Worm (Caenorhabditis elegans) whole organism, early embryonic: ENCODE results near the gene T22B2.2.

Experiments used
- B0310.2 ChIP-seq: sonication (generic microtip); optimal IDR thresholded peaks from 2 replicates; lab custom pipeline; 2016; ENCODE audit warnings: mild to moderate bottlenecking, missing genetic modification characterization, missing compliant biosample characterization
- F13C5.2 ChIP-seq: sonication (generic microtip); optimal IDR thresholded peaks from 2 replicates; lab custom pipeline; 2017; ENCODE audit warnings: mild to moderate bottlenecking, missing genetic modification characterization, inconsistent platforms, missing compliant biosample characterization
- aly-1 ChIP-seq: sonication (generic microtip); optimal IDR thresholded peaks from 2 replicates; lab custom pipeline; 2016; ENCODE audit warnings: missing genetic modification characterization, missing compliant biosample characterization
- ama-1 ChIP-seq: fragments of 150-350 bp; optimal IDR thresholded peaks from 2 replicates; lab custom pipeline; 2014
- ceh-13 ChIP-seq: fragments of 200-800 bp; sonication (Bioruptor generic); optimal IDR thresholded peaks from 2 replicates; lab custom pipeline; 2018; ENCODE audit warnings: mild to moderate bottlenecking, missing genetic modification characterization, missing compliant biosample characterization
- ceh-36 ChIP-seq: sonication (generic microtip); optimal IDR thresholded peaks from 2 replicates; lab custom pipeline; 2016; ENCODE audit warnings: missing genetic modification characterization, inconsistent platforms, missing compliant biosample characterization
- ets-7 ChIP-seq: sonication (generic microtip); optimal IDR thresholded peaks from 2 replicates; lab custom pipeline; 2016; ENCODE audit warnings: missing genotype, missing genetic modification characterization, missing compliant biosample characterization
- flt-1 ChIP-seq: fragments of 200-800 bp; sonication (Bioruptor generic); IDR thresholded peaks from 2 replicates; pipeline ENCODE4 v1.3.6; 2022; ENCODE audit warnings: missing genetic modification characterization, missing compliant biosample characterization
- hmbx-1 ChIP-seq: sonication (generic microtip); optimal IDR thresholded peaks from 2 replicates; lab custom pipeline; 2016; ENCODE audit warnings: mild to moderate bottlenecking, missing genetic modification characterization, missing compliant biosample characterization
- hmg-4 ChIP-seq: fragments of 200-800 bp; sonication (Bioruptor generic); optimal IDR thresholded peaks from 2 replicates; lab custom pipeline; 2018; ENCODE audit warnings: mild to moderate bottlenecking, missing genetic modification characterization, missing compliant biosample characterization
- hnd-1 ChIP-seq: sonication (generic microtip); optimal IDR thresholded peaks from 2 replicates; lab custom pipeline; 2016; ENCODE audit warnings: missing genetic modification characterization, missing compliant biosample characterization
- pes-1 ChIP-seq: fragments of 200-800 bp; sonication (Bioruptor generic); IDR thresholded peaks from 2 replicates; pipeline ENCODE4 v1.3.6; 2022; ENCODE audit warnings: missing genetic modification reagents, missing genetic modification characterization, missing compliant biosample characterization
- scrt-1 ChIP-seq: fragments of 200-800 bp; sonication (Bioruptor generic); IDR thresholded peaks from 2 replicates; pipeline ENCODE4 v1.3.6; 2022; ENCODE audit warnings: missing genetic modification characterization, missing compliant biosample characterization
- sea-1 ChIP-seq: fragments of 200-800 bp; sonication (Bioruptor generic); conservative IDR thresholded peaks from 2 replicates; pipeline ENCODE4 v1.3.6; 2022; ENCODE audit warnings: missing genetic modification characterization, missing compliant biosample characterization
- tbx-11 ChIP-seq: fragments of 200-800 bp; sonication (Bioruptor generic); IDR thresholded peaks from 2 replicates; pipeline ENCODE4 v1.3.6; 2022; ENCODE audit warnings: missing genetic modification characterization, missing compliant biosample characterization
- tbx-37 ChIP-seq: fragments of 200-800 bp; sonication (Bioruptor generic); conservative IDR thresholded peaks from 2 replicates; pipeline ENCODE4 v1.3.6; 2022; ENCODE audit warnings: missing genetic modification reagents, missing genetic modification characterization, missing compliant biosample characterization
- tra-4 ChIP-seq: sonication (generic microtip); optimal IDR thresholded peaks from 2 replicates; lab custom pipeline; 2017; ENCODE audit warnings: missing genetic modification characterization, missing compliant biosample characterization

T22B2.2 gene

DNA sequence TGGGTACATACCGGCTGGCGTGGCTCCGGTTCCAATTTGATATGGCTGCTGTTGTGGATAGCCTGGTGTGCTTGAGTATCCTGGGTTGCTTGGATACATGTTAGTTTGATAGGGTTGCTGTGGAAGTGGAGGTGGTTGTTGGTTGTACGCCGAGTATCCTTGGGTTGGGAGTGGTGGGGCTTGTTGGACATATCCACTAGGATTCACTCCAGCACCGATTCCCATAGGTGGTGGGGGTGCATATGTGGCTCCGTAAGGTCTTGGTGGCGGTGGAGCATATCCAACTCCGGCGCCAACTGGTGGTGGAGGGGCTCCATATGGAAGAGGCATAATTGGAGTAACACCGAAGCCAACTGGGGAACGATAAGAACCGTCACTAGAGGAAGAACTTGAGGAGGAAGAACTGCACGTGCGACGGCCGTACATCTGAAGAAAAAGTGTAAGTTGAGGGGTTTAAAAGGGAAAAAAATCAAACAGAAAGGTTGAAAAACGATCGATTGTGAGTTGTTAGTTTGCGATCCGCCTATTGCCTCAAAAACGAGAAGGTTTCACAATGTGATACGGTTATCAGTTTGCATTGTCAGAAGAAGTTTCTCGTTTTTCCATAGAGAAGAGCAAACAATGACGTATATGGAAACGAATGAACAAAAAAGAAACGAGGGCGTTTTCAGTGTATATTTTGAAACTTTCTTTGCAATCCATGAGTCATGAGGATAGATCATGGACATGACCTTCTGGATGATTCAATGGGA lies 48.2 kb downstream of the T22B2.2 start, which contains the start of gene C16B8.3:
C16B8.3 (minus strand) TSS at position 426 of the 752 bp plus-strand sequence.
- TF ChIP-seq flt-1: no peak
- TF ChIP-seq sea-1: no peak
- no peak for TF ChIP-seq pes-1 (GFP tag; lab: Robert Waterston, UW)
- TF ChIP-seq tbx-11: no peak
- TF ChIP-seq tra-4: no peak
- TF ChIP-seq hmg-4 (GFP tag; lab: Kevin White, UChicago): no peak
- TF ChIP-seq ceh-36 (tag; lab: Kevin White, UChicago): no peak
- no peak for TF ChIP-seq ceh-13 (GFP tag; lab: Kevin White, UChicago)
- TF ChIP-seq aly-1 (tag; lab: Kevin White, UChicago): no peak
- TF ChIP-seq hnd-1 (tag; lab: Kevin White, UChicago): no peak

DNA sequence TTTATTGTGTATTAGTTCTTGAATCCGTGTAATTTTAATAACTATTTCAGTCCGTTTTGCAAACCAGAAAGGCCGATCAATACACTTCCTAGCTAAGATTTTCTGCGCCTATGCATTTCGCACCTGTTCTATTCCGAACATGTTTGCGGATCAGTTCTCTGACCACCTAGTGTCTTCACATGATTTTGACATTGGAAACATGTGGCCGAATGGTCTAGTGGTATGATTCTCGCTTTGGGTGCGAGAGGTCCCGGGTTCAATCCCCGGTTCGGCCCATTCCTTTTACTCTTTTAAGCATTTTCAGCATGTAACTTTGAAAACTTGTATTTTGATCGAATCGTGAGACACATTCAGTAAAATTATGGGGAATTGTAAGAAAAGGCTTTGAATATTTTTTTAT lies 49.2 kb downstream of the T22B2.2 start:
- peak; percentile 84 for TF ChIP-seq scrt-1
- peak; percentile 80 for TF ChIP-seq sea-1
- TF ChIP-seq tbx-11: peak; percentile 80
- peak; percentile 31 for TF ChIP-seq ceh-13 (GFP tag; lab: Kevin White, UChicago)
- TF ChIP-seq flt-1: peak; percentile 81
- no peak for TF ChIP-seq hnd-1 (tag; lab: Kevin White, UChicago)
- no peak for TF ChIP-seq B0310.2 (tag; lab: Kevin White, UChicago)
- peak; percentile 87 for TF ChIP-seq pes-1 (GFP tag; lab: Robert Waterston, UW)
- peak; percentile 84 for TF ChIP-seq tbx-37
- peak; percentile 56 for TF ChIP-seq ceh-36 (tag; lab: Kevin White, UChicago)
- no peak for TF ChIP-seq hmbx-1

DNA sequence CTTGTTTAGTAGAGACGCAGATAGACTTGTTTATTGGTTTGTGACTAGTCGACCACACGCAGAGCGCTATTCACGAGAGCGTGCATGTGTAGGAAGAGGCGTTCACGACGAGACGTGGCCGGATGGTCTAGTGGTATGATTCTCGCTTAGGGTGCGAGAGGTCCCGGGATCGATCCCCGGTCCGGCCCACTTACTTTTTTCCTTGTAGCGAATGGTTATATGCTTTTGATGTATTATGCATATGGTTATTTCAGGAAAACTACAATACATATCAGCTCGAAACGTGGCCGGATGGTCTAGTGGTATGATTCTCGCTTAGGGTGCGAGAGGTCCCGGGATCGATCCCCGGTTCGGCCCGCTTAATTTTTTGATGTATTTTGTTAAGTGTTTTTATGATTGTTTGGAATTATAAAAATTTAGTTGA lies 49.8 kb downstream of the T22B2.2 start:
- TF ChIP-seq ceh-13 (GFP tag; lab: Kevin White, UChicago) (peak; percentile 69), ama-1 (lab: Kevin White, UChicago) (peak; percentile 72), B0310.2 (tag; lab: Kevin White, UChicago) (peak; percentile 83), ets-7 (peak; percentile 85), ceh-36 (tag; lab: Kevin White, UChicago) (peak; percentile 90), flt-1 (peak; percentile 96), tra-4 (peak; percentile 71), tbx-11 (peak; percentile 96), F13C5.2 (tag; lab: Kevin White, UChicago) (peak; percentile 95), pes-1 (GFP tag; lab: Robert Waterston, UW) (peak; percentile 96), hmbx-1 (peak; percentile 77), hmg-4 (GFP tag; lab: Kevin White, UChicago) (peak; percentile 97), aly-1 (tag; lab: Kevin White, UChicago) (peak; percentile 92), scrt-1 (peak; percentile 90), tbx-37 (peak; percentile 89), sea-1 (peak; percentile 94), hnd-1 (tag; lab: Kevin White, UChicago) (peak; percentile 80)

DNA sequence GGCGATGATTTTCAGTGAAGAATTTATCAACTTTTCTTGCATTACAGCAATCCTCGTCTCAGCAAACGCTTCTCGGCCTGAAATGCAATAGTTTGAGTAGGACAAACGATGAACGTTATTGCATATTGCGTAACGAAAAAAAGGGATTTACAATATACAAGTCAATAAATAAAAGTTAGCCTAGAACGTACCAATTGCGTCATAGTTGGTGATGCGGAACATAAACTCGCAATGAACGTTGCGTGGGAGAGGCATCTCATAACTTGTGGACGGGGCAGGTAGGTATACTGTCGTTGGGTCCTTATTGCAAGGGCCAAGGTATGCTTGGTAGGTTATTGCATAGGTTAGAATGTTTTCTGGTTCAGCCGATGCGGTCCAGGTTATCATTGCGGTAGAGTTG lies 50.6 kb downstream of the T22B2.2 start:
- TF ChIP-seq scrt-1: no peak
- TF ChIP-seq tbx-11: no peak
- no peak for TF ChIP-seq ama-1 (lab: Kevin White, UChicago)
- no peak for TF ChIP-seq tbx-37
- no peak for TF ChIP-seq ceh-36 (tag; lab: Kevin White, UChicago)
- no peak for TF ChIP-seq tra-4
- no peak for TF ChIP-seq pes-1 (GFP tag; lab: Robert Waterston, UW)
- TF ChIP-seq ets-7: no peak
